Worm (Caenorhabditis elegans) whole organism, young adult: ENCODE measurements around the gene col-33.

Experiments used
- F10E7.11 ChIP-seq: sonication (generic microtip); optimal IDR thresholded peaks from 2 replicates; lab custom pipeline; 2017; ENCODE audit warnings: mild to moderate bottlenecking, missing genetic modification characterization, moderate library complexity, missing compliant biosample characterization
- Y53F4B.3 ChIP-seq: fragments of 200-800 bp; sonication (Bioruptor generic); IDR thresholded peaks from 2 replicates; pipeline ENCODE4 v1.3.6; 2022; ENCODE audit warnings: missing genetic modification reagents, missing genetic modification characterization, missing compliant biosample characterization
- chd-7 ChIP-seq: sonication (generic microtip); optimal IDR thresholded peaks from 2 replicates; lab custom pipeline; 2016; ENCODE audit warnings: mild to moderate bottlenecking, missing genetic modification characterization, moderate library complexity, missing compliant biosample characterization
- him-1 ChIP-seq: sonication (generic microtip); optimal IDR thresholded peaks from 2 replicates; lab custom pipeline; 2016; ENCODE audit warnings: missing genotype, missing genetic modification reagents, missing genetic modification characterization, missing compliant biosample characterization
- hlh-26 ChIP-seq: fragments of 200-800 bp; sonication (Bioruptor generic); conservative IDR thresholded peaks from 2 replicates; pipeline ENCODE4 v1.3.6; 2022; ENCODE audit warnings: missing genetic modification reagents, missing genetic modification characterization, missing compliant biosample characterization
- hsf-1 ChIP-seq: fragments of 200-800 bp; sonication (Bioruptor generic); IDR thresholded peaks from 2 replicates; pipeline ENCODE4 v1.3.6; 2022; ENCODE audit warnings: missing genetic modification reagents, missing genetic modification characterization, missing compliant biosample characterization
- lin-40 ChIP-seq: sonication (generic microtip); optimal IDR thresholded peaks from 2 replicates; lab custom pipeline; 2016; ENCODE audit warnings: missing genetic modification characterization, mild to moderate bottlenecking, missing compliant biosample characterization, missing genotype, missing genetic modification reagents
- madf-6 ChIP-seq: fragments of 200-800 bp; sonication (Bioruptor generic); IDR thresholded peaks from 2 replicates; pipeline ENCODE4 v1.3.6; 2022; ENCODE audit warnings: missing genetic modification reagents, missing genetic modification characterization, missing compliant biosample characterization
- nfya-2 ChIP-seq: fragments of 200-800 bp; sonication (Bioruptor generic); IDR thresholded peaks from 2 replicates; pipeline ENCODE4 v1.3.6; 2022; ENCODE audit warnings: missing genetic modification reagents, missing genetic modification characterization, missing compliant biosample characterization
- nhr-90 ChIP-seq: sonication (generic microtip); optimal IDR thresholded peaks from 2 replicates; lab custom pipeline; 2016; ENCODE audit warnings: missing genotype, mild to moderate bottlenecking, missing genetic modification characterization, missing compliant biosample characterization
- pha-4 ChIP-seq: fragments of 150-350 bp; sonication (generic microtip); optimal IDR thresholded peaks from 2 replicates; lab custom pipeline; 2014; ENCODE audit warnings: missing biosample characterization, missing genetic modification reagents, missing genetic modification characterization

DNA sequence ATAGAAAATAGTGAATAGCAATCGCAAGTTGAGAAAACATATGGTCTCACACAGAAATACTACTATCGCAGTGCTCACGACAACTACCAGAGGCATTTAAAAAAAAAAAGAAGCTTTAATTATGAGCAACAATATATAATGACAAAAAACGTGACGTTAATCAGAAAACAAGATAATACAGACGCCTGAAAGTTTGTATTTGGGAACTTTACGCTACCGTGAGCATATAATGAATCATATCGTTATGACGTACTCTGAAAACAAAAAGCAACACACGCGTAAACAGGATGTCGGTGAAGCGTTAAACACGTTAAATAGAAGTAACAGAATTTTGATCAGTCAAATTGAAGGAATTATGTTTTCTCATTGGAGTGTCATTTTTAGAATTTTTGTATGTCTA, 37.2 kb upstream of the col-33 start, which contains the start of gene srbc-71:
- TF ChIP-seq hlh-26 (no peak), madf-6 (no peak), chd-7 (no peak), nfya-2 (GFP tag; lab: Robert Waterston, UW) (no peak), him-1 (tag; lab: Kevin White, UChicago) (no peak), Y53F4B.3 (GFP tag; lab: Robert Waterston, UW) (no peak), pha-4 (tag; lab: Kevin White, UChicago) (no peak), lin-40 (tag; lab: Kevin White, UChicago) (no peak), hsf-1 (GFP tag; lab: Robert Waterston, UW) (no peak), F10E7.11 (tag; lab: Kevin White, UChicago) (no peak), nhr-90 (no peak)
